Fruit fly (Drosophila melanogaster) whole organism, embryonic: ENCODE measurements around the gene Pgant35A.
A peak's percentile ranks its signal among the peaks of the same experiment; 100 is the strongest.

Experiments used
- Aef1 ChIP-seq: fragments of 200-800 bp; sonication (Bioruptor generic); IDR thresholded peaks from 3 replicates; pipeline ENCODE4 v1.3.6; 2022; ENCODE audit warnings: missing biosample characterization, missing genetic modification characterization
- CG12104 ChIP-seq: fragments of 200-800 bp; sonication (Bioruptor generic); optimal IDR thresholded peaks from 3 replicates; lab custom pipeline; 2016; ENCODE audit warnings: missing biosample characterization, missing genetic modification characterization
- CG12769 ChIP-seq: fragments of 200-800 bp; sonication (Bioruptor generic); optimal IDR thresholded peaks from 2 replicates; lab custom pipeline; 2019; ENCODE audit warnings: missing biosample characterization, mild to moderate bottlenecking, missing genetic modification characterization, moderate library complexity
- CG13296 ChIP-seq: fragments of 200-800 bp; sonication (Bioruptor generic); optimal IDR thresholded peaks from 3 replicates; lab custom pipeline; 2018; ENCODE audit warnings: missing biosample characterization, mild to moderate bottlenecking, missing genetic modification characterization
- CG14014 ChIP-seq: fragments of 200-800 bp; sonication (Bioruptor generic); IDR thresholded peaks from 2 replicates; pipeline ENCODE4 v1.3.6; 2022; ENCODE audit warnings: missing biosample characterization, missing genetic modification characterization
- CG16813 ChIP-seq: fragments of 200-800 bp; sonication (Bioruptor generic); IDR thresholded peaks from 3 replicates; pipeline ENCODE4 v1.3.6; 2022; ENCODE audit warnings: missing biosample characterization, missing genetic modification characterization; ENCODE audit not compliant: partially characterized antibody
- CG18262 ChIP-seq: fragments of 200-800 bp; optimal IDR thresholded peaks from 3 replicates; lab custom pipeline; 2019; ENCODE audit warnings: missing biosample characterization, mild to moderate bottlenecking, missing genetic modification characterization, moderate library complexity
- CG2889 ChIP-seq: fragments of 200-800 bp; sonication (Bioruptor generic); IDR thresholded peaks from 3 replicates; pipeline ENCODE4 v1.3.6; 2022; ENCODE audit warnings: missing biosample characterization, missing genetic modification characterization
- CG32772 ChIP-seq: fragments of 200-800 bp; sonication (Bioruptor generic); IDR thresholded peaks from 2 replicates; pipeline ENCODE4 v1.3.6; 2022; ENCODE audit warnings: missing biosample characterization, missing genetic modification characterization
- CG34376 ChIP-seq: fragments of 200-800 bp; sonication (Bioruptor generic); optimal IDR thresholded peaks from 2 replicates; lab custom pipeline; 2018; ENCODE audit warnings: missing biosample characterization, mild to moderate bottlenecking, missing genetic modification characterization
- CG6254 ChIP-seq: fragments of 200-800 bp; sonication (Bioruptor generic); optimal IDR thresholded peaks from 3 replicates; lab custom pipeline; 2017; ENCODE audit warnings: mild to moderate bottlenecking, missing biosample characterization, missing genetic modification reagents, missing genetic modification characterization
- CG7556 ChIP-seq: fragments of 200-800 bp; sonication (Bioruptor generic); optimal IDR thresholded peaks from 2 replicates; lab custom pipeline; 2017; ENCODE audit warnings: missing biosample characterization, mild to moderate bottlenecking, missing genetic modification characterization
- CG7745 ChIP-seq: fragments of 200-800 bp; sonication (Bioruptor generic); optimal IDR thresholded peaks from 2 replicates; lab custom pipeline; 2018; ENCODE audit warnings: missing biosample characterization, mild to moderate bottlenecking, missing genetic modification characterization, moderate library complexity
- CG7987 ChIP-seq: fragments of 200-800 bp; sonication (Bioruptor generic); optimal IDR thresholded peaks from 2 replicates; lab custom pipeline; 2018; ENCODE audit warnings: missing biosample characterization, mild to moderate bottlenecking, missing genetic modification characterization, moderate library complexity
- CG8359 ChIP-seq: fragments of 200-800 bp; sonication (Bioruptor generic); optimal IDR thresholded peaks from 2 replicates; lab custom pipeline; 2017; ENCODE audit warnings: missing biosample characterization, mild to moderate bottlenecking, missing genetic modification characterization, borderline replicate concordance
- CG9817 ChIP-seq: fragments of 200-800 bp; sonication (Bioruptor generic); optimal IDR thresholded peaks from 2 replicates; lab custom pipeline; 2018; ENCODE audit warnings: missing biosample characterization, mild to moderate bottlenecking, missing genetic modification characterization, moderate library complexity
- CrebB ChIP-seq: fragments of 200-800 bp; sonication (Bioruptor generic); optimal IDR thresholded peaks from 3 replicates; lab custom pipeline; 2018; ENCODE audit warnings: missing biosample characterization, mild to moderate bottlenecking, missing genetic modification characterization
- D19A ChIP-seq: fragments of 200-800 bp; optimal IDR thresholded peaks from 3 replicates; lab custom pipeline; 2019; ENCODE audit warnings: missing biosample characterization, mild to moderate bottlenecking, missing genetic modification characterization, moderate library complexity
- Dbx ChIP-seq: fragments of 200-800 bp; sonication (Bioruptor generic); IDR thresholded peaks from 3 replicates; pipeline ENCODE4 v1.3.6; 2022; ENCODE audit warnings: missing biosample characterization, missing genetic modification characterization
- GATAe ChIP-seq: fragments of 200-800 bp; sonication (Bioruptor generic); conservative IDR thresholded peaks from 2 replicates; pipeline ENCODE4 v1.3.6; 2022; ENCODE audit warnings: missing biosample characterization, missing genetic modification characterization
- HHEX ChIP-seq: fragments of 200-800 bp; sonication (Bioruptor generic); optimal IDR thresholded peaks from 3 replicates; lab custom pipeline; 2017; ENCODE audit warnings: missing biosample characterization, mild to moderate bottlenecking, missing genetic modification characterization, missing genetic modification reagents
- Hr51 ChIP-seq, 2 experiments: fragments of 200-800 bp; sonication (Bioruptor generic); optimal IDR thresholded peaks; 2 replicates in 1 of 2; 3 replicates in 1 of 2; lab custom pipeline; 2016 to 2018; ENCODE audit warnings: missing biosample characterization in 2 of 2, missing genetic modification characterization in 2 of 2, mild to moderate bottlenecking in 1 of 2, moderate library complexity in 1 of 2
- Med ChIP-seq: fragments of 200-800 bp; sonication (Bioruptor generic); peaks from one replicate; lab custom pipeline; 2016; ENCODE audit warnings: missing biosample characterization, missing genetic modification characterization, mild to moderate bottlenecking, inconsistent platforms, moderate library complexity
- Rfx ChIP-seq: fragments of 200-800 bp; sonication (Bioruptor generic); IDR thresholded peaks from 2 replicates; pipeline ENCODE4 v1.3.6; 2022; ENCODE audit warnings: missing biosample characterization, missing genetic modification characterization
- Xrp1 ChIP-seq: fragments of 200-800 bp; sonication (Bioruptor generic); IDR thresholded peaks from 2 replicates; pipeline ENCODE4 v1.3.6; 2022; ENCODE audit warnings: missing biosample characterization, missing genetic modification characterization
- ash1 ChIP-seq: fragments of 200-800 bp; sonication (Bioruptor generic); optimal IDR thresholded peaks from 2 replicates; lab custom pipeline; 2018; ENCODE audit warnings: missing biosample characterization, mild to moderate bottlenecking, missing genetic modification characterization
- cas ChIP-seq: fragments of 200-800 bp; sonication (Bioruptor generic); IDR thresholded peaks from 2 replicates; pipeline ENCODE4 v1.3.6; 2022; ENCODE audit warnings: missing biosample characterization, missing genetic modification characterization
- exex ChIP-seq: fragments of 200-800 bp; sonication (Bioruptor generic); optimal IDR thresholded peaks from 4 replicates; lab custom pipeline; 2018; ENCODE audit warnings: missing biosample characterization, mild to moderate bottlenecking, missing genetic modification characterization, moderate library complexity
- gcm ChIP-seq: fragments of 200-800 bp; sonication (Bioruptor generic); optimal IDR thresholded peaks from 2 replicates; lab custom pipeline; 2019; ENCODE audit warnings: missing biosample characterization, mild to moderate bottlenecking, missing genetic modification characterization, moderate library complexity
- ham ChIP-seq: fragments of 200-800 bp; sonication (Bioruptor generic); IDR thresholded peaks from 2 replicates; pipeline ENCODE4 v1.3.6; 2022; ENCODE audit warnings: missing biosample characterization, missing genetic modification characterization
- hb ChIP-seq: fragments of 200-800 bp; sonication (Bioruptor generic); IDR thresholded peaks from 3 replicates; pipeline ENCODE4 v1.3.6; 2022; ENCODE audit warnings: missing biosample characterization, missing genetic modification characterization; ENCODE audit not compliant: partially characterized antibody
- inv ChIP-seq: fragments of 200-800 bp; sonication (Bioruptor generic); IDR thresholded peaks from 2 replicates; pipeline ENCODE4 v1.3.6; 2022; ENCODE audit warnings: missing biosample characterization, missing genetic modification characterization; ENCODE audit not compliant: partially characterized antibody
- ken ChIP-seq: fragments of 200-800 bp; sonication (Bioruptor generic); IDR thresholded peaks from 3 replicates; pipeline ENCODE4 v1.3.6; 2022; ENCODE audit warnings: missing biosample characterization, missing genetic modification characterization
- mirr ChIP-seq: fragments of 200-800 bp; sonication (Bioruptor generic); optimal IDR thresholded peaks from 3 replicates; lab custom pipeline; 2018; ENCODE audit warnings: missing biosample characterization, mild to moderate bottlenecking, missing genetic modification characterization
- otp ChIP-seq: fragments of 200-800 bp; sonication (Bioruptor generic); IDR thresholded peaks from 3 replicates; pipeline ENCODE4, ENCODE4 v1.3.6; 2022; ENCODE audit warnings: missing biosample characterization, missing genetic modification characterization
- prd ChIP-seq, 3 experiments: fragments of >200 bp in 2 of 3; fragments of 200-800 bp in 1 of 3; sonication (Bioruptor generic) in 1 of 3; optimal IDR thresholded peaks in 2 of 3; IDR thresholded peaks in 1 of 3; 2 replicates in 2 of 3; 3 replicates in 1 of 3; pipeline versions ENCODE4 v1.3.6 to Lab custom; 2017 to 2022; ENCODE audit warnings: missing biosample characterization in 1 of 3, missing genetic modification characterization in 1 of 3
- sens ChIP-seq: fragments of 200-800 bp; sonication (Bioruptor generic); peaks from one replicate; lab custom pipeline; 2016; ENCODE audit warnings: missing biosample characterization, missing genetic modification characterization
- shn ChIP-seq: fragments of 200-800 bp; sonication (Bioruptor generic); optimal IDR thresholded peaks from 3 replicates; lab custom pipeline; 2016; ENCODE audit warnings: missing biosample characterization, missing genetic modification characterization
- sug ChIP-seq: fragments of 200-800 bp; optimal IDR thresholded peaks from 2 replicates; lab custom pipeline; 2019; ENCODE audit warnings: missing biosample characterization, mild to moderate bottlenecking, missing genetic modification characterization, moderate library complexity

The Pgant35A gene

dm6 chr2L:14355852-14356174 lies 3.2 kb upstream of the Pgant35A start (continued):
- TF ChIP-seq CG18262 (tag; lab: Kevin White, UChicago) = peak; percentile 18
- peak; percentile 62 for TF ChIP-seq D19A (tag; lab: Kevin White, UChicago)
- TF ChIP-seq CG8359 (GFP tag; lab: Kevin White, UChicago) = no peak
- no peak for TF ChIP-seq inv (GFP tag; lab: Robert Waterston, UW)
- TF ChIP-seq CG6254 = no peak
- no peak for TF ChIP-seq shn
- TF ChIP-seq cas (GFP tag; lab: Robert Waterston, UW) = no peak
- TF ChIP-seq Dbx (GFP tag; lab: Robert Waterston, UW) = no peak
- no peak for TF ChIP-seq CG9817 (tag; lab: Kevin White, UChicago)
- TF ChIP-seq CG12769 = no peak
- TF ChIP-seq gcm (GFP tag; lab: Kevin White, UChicago) = no peak
- TF ChIP-seq CG13296 (GFP tag; lab: Kevin White, UChicago) = no peak
- no peak for TF ChIP-seq Rfx (GFP tag; lab: Robert Waterston, UW)
- no peak for TF ChIP-seq Aef1 (GFP tag; lab: Robert Waterston, UW)
- peak; percentile 11 for TF ChIP-seq CG7556 (GFP tag; lab: Kevin White, UChicago)
- TF ChIP-seq Hr51 (GFP tag; optimal IDR thresholded peaks at IDR 0.05; lab: Kevin White, UChicago) = peak in 1 of 2 experiments; percentile 14
- TF ChIP-seq CG7987 (GFP tag; lab: Kevin White, UChicago) = no peak
- TF ChIP-seq HHEX = no peak
- no peak for TF ChIP-seq Xrp1 (GFP tag; lab: Robert Waterston, UW)
- TF ChIP-seq CG12104 = peak; percentile 1
- TF ChIP-seq hb = no peak

- TF ChIP-seq ham (GFP tag; lab: Robert Waterston, UW) (no peak), mirr (peak; percentile 65), sens (GFP tag; lab: Kevin White, UChicago) (peak; percentile 21), CG34376 (GFP tag; lab: Kevin White, UChicago) (peak; percentile 15), CG32772 (GFP tag; lab: Robert Waterston, UW) (no peak), CrebB (no peak), prd (optimal IDR thresholded peaks at IDR 0.05; lab: Kevin White, UChicago) (no peak), prd (GFP tag; IDR thresholded peaks at IDR 0.05; lab: Robert Waterston, UW) (no peak), CG7745 (tag; lab: Kevin White, UChicago) (no peak), Aef1 (GFP tag; lab: Robert Waterston, UW) (no peak), Med (GFP tag; lab: Kevin White, UChicago) (peak; percentile 30), ash1 (GFP tag; lab: Kevin White, UChicago) (no peak), CG16813 (no peak), sug (peak; percentile 32), CG2889 (no peak), GATAe (GFP tag; lab: Robert Waterston, UW) (no peak), ken (GFP tag; lab: Robert Waterston, UW) (no peak), CG12769 (no peak), otp (GFP tag; lab: Robert Waterston, UW) (no peak), CG14014 (no peak), exex (peak; percentile 90)
- TF ChIP-seq, all 482 proteins: peak for 6
Measured at dm6 chr2L:14356279-14356678, 2.8 kb upstream of the Pgant35A start.
